Fruit fly (Drosophila melanogaster) S2 (cell line): ENCODE measurements around the gene tex.

Experiments used
- CG8478 ChIP-seq: fragments of >200 bp; optimal IDR thresholded peaks from 2 replicates; lab custom pipeline; 2018
- CTCF ChIP-seq, 2 experiments: fragments of >200 bp; optimal IDR thresholded peaks; 2 replicates each; lab custom pipeline; 2018

dm6 chr3R:8329628-8330027 lies 21.2 kb upstream of the tex start:
- TF ChIP-seq CG8478 (no peak), CTCF (optimal IDR thresholded peaks at IDR 0.05; lab: Kevin White, UChicago) (no peak)
